In genomic region chr3L:6059062-6059708, dm6 we compare ENCODE assay signal across 1 fruit fly cellular context.
TF ChIP-seq lines count a peak whose summit lies in the region.

Gene CG6592 (plus strand): TSS chr3L:6059658.

TF ChIP-seq in whole organism, embryonic, 481 proteins besides CTCF, POLR2A, EP300 and RAD21 (continued from another document):
- TF ChIP-seq az2 (GFP tag; optimal IDR thresholded peaks at IDR 0.05; lab: Kevin White, UChicago) (peak; percentile 17), CrebB (tag; optimal IDR thresholded peaks at IDR 0.05; lab: Kevin White, UChicago) (no peak), stc (GFP tag; IDR thresholded peaks at IDR 0.05; lab: Robert Waterston, UW) (no peak), CG10959 (GFP tag; IDR thresholded peaks at IDR 0.05; lab: Robert Waterston, UW) (peak; percentile 49; the same call in 1 of the 2 replicates), CG11723 (GFP tag; optimal IDR thresholded peaks at IDR 0.05; lab: Kevin White, UChicago) (peak; percentile 11), CG3065 (GFP tag; optimal IDR thresholded peaks at IDR 0.05; lab: Kevin White, UChicago) (peak; percentile 14), Ptx1 (GFP tag; IDR thresholded peaks at IDR 0.05; lab: Robert Waterston, UW) (no peak), NFAT (GFP tag; IDR thresholded peaks at IDR 0.05; lab: Robert Waterston, UW) (0 out of 2 replicates have a peak, but pooled peaks have one; percentile 5), Ssrp (tag; optimal IDR thresholded peaks at IDR 0.05; lab: Kevin White, UChicago) (peak; percentile 20), CG10431 (GFP tag; optimal IDR thresholded peaks at IDR 0.05; lab: Kevin White, UChicago) (peak; percentile 3), danr (GFP tag; IDR thresholded peaks at IDR 0.05; lab: Robert Waterston, UW) (no peak), ac (GFP tag; optimal IDR thresholded peaks at IDR 0.05; lab: Kevin White, UChicago) (peak; percentile 82), BEAF-32 (GFP tag; optimal IDR thresholded peaks at IDR 0.05; lab: Kevin White, UChicago) (peak; percentile 11), CG18599 (GFP tag; optimal IDR thresholded peaks at IDR 0.05; lab: Kevin White, UChicago) (no peak), CG3407 (GFP tag; optimal IDR thresholded peaks at IDR 0.05; lab: Kevin White, UChicago) (peak; percentile 10), Elba2 (GFP tag; optimal IDR thresholded peaks at IDR 0.05; lab: Kevin White, UChicago) (peak; percentile 65), Lhr (GFP tag; optimal IDR thresholded peaks at IDR 0.05; lab: Kevin White, UChicago) (peak; percentile 40), Drgx (GFP tag; IDR thresholded peaks at IDR 0.05; lab: Robert Waterston, UW) (no peak), CG3281 (GFP tag; optimal IDR thresholded peaks at IDR 0.05; lab: Kevin White, UChicago) (no peak), pfk (GFP tag; optimal IDR thresholded peaks at IDR 0.05; lab: Kevin White, UChicago) (no peak), CG2120 (GFP tag; optimal IDR thresholded peaks at IDR 0.05; lab: Kevin White, UChicago) (no peak), lola (GFP tag; optimal IDR thresholded peaks at IDR 0.05; lab: Kevin White, UChicago) (peak in 1 of 3 experiments; percentile 63), CG31388 (GFP tag; optimal IDR thresholded peaks at IDR 0.05; lab: Kevin White, UChicago) (no peak), sug (tag; optimal IDR thresholded peaks at IDR 0.05; lab: Kevin White, UChicago) (no peak), CG4404 (GFP tag; IDR thresholded peaks at IDR 0.05; lab: Robert Waterston, UW) (peak; percentile 49), Dfd (GFP tag; optimal IDR thresholded peaks at IDR 0.05; lab: Kevin White, UChicago) (peak in 1 of 2 experiments; percentile 70), CG11456 (GFP tag; IDR thresholded peaks at IDR 0.05; lab: Robert Waterston, UW) (peak; percentile 69; the same call in 1 of the 3 replicates), slp2 (GFP tag; optimal IDR thresholded peaks at IDR 0.05; lab: Kevin White, UChicago) (peak; percentile 4), exex (tag; optimal IDR thresholded peaks at IDR 0.05; lab: Kevin White, UChicago) (no peak), NC2β (GFP tag; optimal IDR thresholded peaks at IDR 0.05; lab: Kevin White, UChicago) (peak; percentile 69), disco-r (GFP tag; optimal IDR thresholded peaks at IDR 0.05; lab: Kevin White, UChicago) (peak; percentile 4), Jarid2 (GFP tag; optimal IDR thresholded peaks at IDR 0.05; lab: Kevin White, UChicago) (no peak), Xbp1 (GFP tag; optimal IDR thresholded peaks at IDR 0.05; lab: Kevin White, UChicago) (peak; percentile 29), CG42726 (GFP tag; IDR thresholded peaks at IDR 0.05; lab: Robert Waterston, UW; ENCODE audit: partially characterized antibody) (no peak), insv (GFP tag; optimal IDR thresholded peaks at IDR 0.05; lab: Kevin White, UChicago) (peak in 1 of 2 experiments; percentile 22), cad (GFP tag; optimal IDR thresholded peaks at IDR 0.05; lab: Kevin White, UChicago) (no peak), CG6689 (GFP tag; IDR thresholded peaks at IDR 0.05; lab: Robert Waterston, UW) (0 out of 2 replicates have a peak, but pooled peaks have one; percentile 8), ap (GFP tag; IDR thresholded peaks at IDR 0.05; lab: Robert Waterston, UW) (no peak), jing (GFP tag; optimal IDR thresholded peaks at IDR 0.05; lab: Kevin White, UChicago) (peak; percentile 5), HmgZ (tag; optimal IDR thresholded peaks at IDR 0.05; lab: Kevin White, UChicago) (no peak), CG10321 (GFP tag; IDR thresholded peaks at IDR 0.05; lab: Robert Waterston, UW) (no peak), bcd (GFP tag; optimal IDR thresholded peaks at IDR 0.05; lab: Kevin White, UChicago) (peak; percentile 12), wek (GFP tag; optimal IDR thresholded peaks at IDR 0.05; lab: Kevin White, UChicago) (peak; percentile 20)
